In the genomic region with DNA sequence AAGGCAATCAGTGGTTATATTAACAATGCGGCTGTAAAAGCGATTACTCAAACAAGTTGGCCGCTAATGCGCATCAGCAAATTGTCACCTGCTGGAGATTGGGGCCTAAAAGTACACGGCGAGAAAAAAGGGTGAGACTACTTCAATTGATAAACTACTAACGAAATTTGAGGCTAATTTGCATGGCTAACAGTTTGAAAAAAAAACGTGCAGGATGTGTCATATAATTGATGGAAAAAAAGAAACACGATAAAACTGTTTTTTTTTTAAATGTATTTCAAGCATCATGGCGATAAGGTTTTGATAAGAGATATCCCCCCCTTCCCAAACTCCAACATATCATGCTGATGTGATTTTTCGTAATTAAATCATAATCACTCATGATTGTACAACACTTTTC, we compare ENCODE assay signal across 3 fruit fly cellular contexts.
TF ChIP-seq lines count a peak whose summit lies in the region.

No protein-coding gene starts in this region.

TF ChIP-seq in whole organism, adult, 20 proteins besides CTCF, POLR2A, EP300 and RAD21 (continued from another document):
- TF ChIP-seq CG5204 (GFP tag; optimal IDR thresholded peaks at IDR 0.05; lab: Kevin White, UChicago) (peak; percentile 34), CG11617 (GFP tag; optimal IDR thresholded peaks at IDR 0.05; lab: Kevin White, UChicago) (peak; percentile 64)

TF ChIP-seq in whole organism, embryonic, 481 proteins besides CTCF, POLR2A, EP300 and RAD21 (continued from another document and continues in another):
- peak; percentile 70 for TF ChIP-seq Rfx (GFP tag; IDR thresholded peaks at IDR 0.05; lab: Robert Waterston, UW)
- TF ChIP-seq wdn (GFP tag; IDR thresholded peaks at IDR 0.05; lab: Robert Waterston, UW): 0 out of 2 replicates have a peak, but pooled peaks have one; percentile 22
- no peak for TF ChIP-seq ewg (GFP tag; optimal IDR thresholded peaks at IDR 0.05; lab: Kevin White, UChicago)
- no peak for TF ChIP-seq CG17802 (tag; optimal IDR thresholded peaks at IDR 0.05; lab: Kevin White, UChicago)
- peak; percentile 69 for TF ChIP-seq Hmr (GFP tag; optimal IDR thresholded peaks at IDR 0.05; lab: Kevin White, UChicago)
- TF ChIP-seq CG32772 (GFP tag; IDR thresholded peaks at IDR 0.05; lab: Robert Waterston, UW): no peak
- TF ChIP-seq lilli (GFP tag; optimal IDR thresholded peaks at IDR 0.05; lab: Kevin White, UChicago): peak; percentile 51
- TF ChIP-seq CG18764 (GFP tag; optimal IDR thresholded peaks at IDR 0.05; lab: Kevin White, UChicago): no peak
- TF ChIP-seq CG17361 (GFP tag; IDR thresholded peaks at IDR 0.05; lab: Robert Waterston, UW): no peak
- TF ChIP-seq Vsx1 (GFP tag; optimal IDR thresholded peaks at IDR 0.05; lab: Kevin White, UChicago): no peak
- TF ChIP-seq Mad (GFP tag; optimal IDR thresholded peaks at IDR 0.05; lab: Kevin White, UChicago): no peak
- TF ChIP-seq nau (GFP tag; optimal IDR thresholded peaks at IDR 0.05; lab: Kevin White, UChicago): peak; percentile 27
- peak; percentile 34 for TF ChIP-seq Xbp1 (GFP tag; optimal IDR thresholded peaks at IDR 0.05; lab: Kevin White, UChicago)
- no peak for TF ChIP-seq bowl (GFP tag; IDR thresholded peaks at IDR 0.05; lab: Robert Waterston, UW)
- no peak for TF ChIP-seq CG33213 (GFP tag; optimal IDR thresholded peaks at IDR 0.05; lab: Kevin White, UChicago)
- TF ChIP-seq tgo (GFP tag; IDR thresholded peaks at IDR 0.05; lab: Robert Waterston, UW): peak; percentile 38; the same call in 1 of the 3 replicates
- TF ChIP-seq Hsf (GFP tag; optimal IDR thresholded peaks at IDR 0.05; lab: Kevin White, UChicago): peak; percentile 1
- peak; percentile 16; the same call in 1 of the 2 replicates for TF ChIP-seq Ada2b (GFP tag; IDR thresholded peaks at IDR 0.05; lab: Robert Waterston, UW)
- TF ChIP-seq sna (GFP tag; IDR thresholded peaks at IDR 0.05; lab: Robert Waterston, UW; ENCODE audit: partially characterized antibody): no peak
- no peak for TF ChIP-seq knrl (GFP tag; IDR thresholded peaks at IDR 0.05; lab: Robert Waterston, UW; ENCODE audit: partially characterized antibody)
- TF ChIP-seq CG15601 (tag; optimal IDR thresholded peaks at IDR 0.05; lab: Kevin White, UChicago): no peak
- TF ChIP-seq CG18599 (GFP tag; optimal IDR thresholded peaks at IDR 0.05; lab: Kevin White, UChicago): peak; percentile 59
- TF ChIP-seq CG2120 (GFP tag; optimal IDR thresholded peaks at IDR 0.05; lab: Kevin White, UChicago): peak; percentile 55
- TF ChIP-seq CG7987 (GFP tag; optimal IDR thresholded peaks at IDR 0.05; lab: Kevin White, UChicago): no peak
- TF ChIP-seq vvl (GFP tag; IDR thresholded peaks at IDR 0.05; lab: Robert Waterston, UW): peak; percentile 60; the same call in 1 of the 2 replicates
- no peak for TF ChIP-seq CG31224 (GFP tag; IDR thresholded peaks at IDR 0.05; lab: Robert Waterston, UW)
- TF ChIP-seq CG4617 (GFP tag; optimal IDR thresholded peaks at IDR 0.05; lab: Kevin White, UChicago; ENCODE audit: borderline replicate concordance): no peak
- peak; percentile 4 for TF ChIP-seq nmo (GFP tag; optimal IDR thresholded peaks at IDR 0.05; lab: Kevin White, UChicago)
- TF ChIP-seq CG2678 (tag; optimal IDR thresholded peaks at IDR 0.05; lab: Kevin White, UChicago): peak; percentile 57
- TF ChIP-seq ttk (GFP tag; IDR thresholded peaks at IDR 0.05; lab: Robert Waterston, UW): no peak
- TF ChIP-seq CG9817 (tag; optimal IDR thresholded peaks at IDR 0.05; lab: Kevin White, UChicago): peak; percentile 19
- peak; percentile 30 for TF ChIP-seq CG30403 (GFP tag; optimal IDR thresholded peaks at IDR 0.05; lab: Kevin White, UChicago)
- no peak for TF ChIP-seq CG14710 (tag; optimal IDR thresholded peaks at IDR 0.05; lab: Kevin White, UChicago)
- peak; percentile 2 for TF ChIP-seq Dip3 (GFP tag; optimal IDR thresholded peaks at IDR 0.05; lab: Kevin White, UChicago)
- peak; percentile 21 for TF ChIP-seq CG6765 (GFP tag; optimal IDR thresholded peaks at IDR 0.05; lab: Kevin White, UChicago)
- TF ChIP-seq CG3847 (GFP tag; IDR thresholded peaks at IDR 0.05; lab: Robert Waterston, UW): peak; percentile 45; the same call in 1 of the 2 replicates
- no peak for TF ChIP-seq CG2129 (GFP tag; IDR thresholded peaks at IDR 0.05; lab: Robert Waterston, UW; ENCODE audit: partially characterized antibody)
- TF ChIP-seq Atf3 (GFP tag; optimal IDR thresholded peaks at IDR 0.05; lab: Kevin White, UChicago): no peak
- no peak for TF ChIP-seq ind (GFP tag; optimal IDR thresholded peaks at IDR 0.05; lab: Kevin White, UChicago)
- TF ChIP-seq cwo (GFP tag; optimal IDR thresholded peaks at IDR 0.05; lab: Kevin White, UChicago): peak; percentile 51
- peak; percentile 56 for TF ChIP-seq CG3281 (GFP tag; optimal IDR thresholded peaks at IDR 0.05; lab: Kevin White, UChicago)
- TF ChIP-seq Max (GFP tag; optimal IDR thresholded peaks at IDR 0.05; lab: Kevin White, UChicago): no peak
- TF ChIP-seq CG12071 (GFP tag; optimal IDR thresholded peaks at IDR 0.05; lab: Kevin White, UChicago): no peak
- no peak for TF ChIP-seq onecut (GFP tag; IDR thresholded peaks at IDR 0.05; lab: Robert Waterston, UW)
- TF ChIP-seq CG13775 (GFP tag; optimal IDR thresholded peaks at IDR 0.05; lab: Kevin White, UChicago): peak; percentile 32
- TF ChIP-seq ken (GFP tag; IDR thresholded peaks at IDR 0.05; lab: Robert Waterston, UW): no peak
- no peak for TF ChIP-seq CG10543 (GFP tag; optimal IDR thresholded peaks at IDR 0.05; lab: Kevin White, UChicago)
- no peak for TF ChIP-seq tna (GFP tag; IDR thresholded peaks at IDR 0.05; lab: Robert Waterston, UW; ENCODE audit: partially characterized antibody)
- TF ChIP-seq wek (GFP tag; optimal IDR thresholded peaks at IDR 0.05; lab: Kevin White, UChicago): no peak
- TF ChIP-seq insv (GFP tag; optimal IDR thresholded peaks at IDR 0.05; lab: Kevin White, UChicago): no peak
- TF ChIP-seq GATAe (GFP tag; conservative IDR thresholded peaks at IDR 0.05; lab: Robert Waterston, UW): peak; percentile 70
- no peak for TF ChIP-seq Ets97D (GFP tag; optimal IDR thresholded peaks at IDR 0.05; lab: Kevin White, UChicago)
- no peak for TF ChIP-seq luna (GFP tag; optimal IDR thresholded peaks at IDR 0.05; lab: Kevin White, UChicago)
- TF ChIP-seq sens-2 (GFP tag; IDR thresholded peaks at IDR 0.05; lab: Robert Waterston, UW): no peak
- TF ChIP-seq sisA (GFP tag; IDR thresholded peaks at IDR 0.05; lab: Robert Waterston, UW): no peak
- TF ChIP-seq dati (GFP tag; IDR thresholded peaks at IDR 0.05; lab: Robert Waterston, UW): no peak
- TF ChIP-seq C15 (GFP tag; IDR thresholded peaks at IDR 0.05; lab: Robert Waterston, UW): 0 out of 3 replicates have a peak, but pooled peaks have one; percentile 13
- no peak for TF ChIP-seq peb (GFP tag; IDR thresholded peaks at IDR 0.05; lab: Robert Waterston, UW)
- TF ChIP-seq Hmx (GFP tag; optimal IDR thresholded peaks at IDR 0.05; lab: Kevin White, UChicago): no peak
- no peak for TF ChIP-seq CG1602 (GFP tag; optimal IDR thresholded peaks at IDR 0.05; lab: Kevin White, UChicago)
- peak; percentile 36; the same call in 1 of the 2 replicates for TF ChIP-seq lmd (GFP tag; IDR thresholded peaks at IDR 0.05; lab: Robert Waterston, UW)
- no peak for TF ChIP-seq CG31441 (GFP tag; IDR thresholded peaks at IDR 0.05; lab: Robert Waterston, UW)

TF ChIP-seq in whole organism, prepupa, 60 proteins besides CTCF, POLR2A, EP300 and RAD21 (continued from another document):
- TF ChIP-seq CG3032 (tag; optimal IDR thresholded peaks at IDR 0.05; lab: Kevin White, UChicago): no peak
- peak; percentile 51 for TF ChIP-seq svp (GFP tag; lab: Kevin White, UChicago)
